Worm (Caenorhabditis elegans) whole organism, dauer: ENCODE results near the gene col-165.

Source experiments
- unc-62 ChIP-seq: sonication (generic microtip); optimal IDR thresholded peaks from 2 replicates; lab custom pipeline; 2017; ENCODE audit warnings: missing biosample characterization, missing genetic modification reagents, missing genetic modification characterization

The col-165 gene

DNA sequence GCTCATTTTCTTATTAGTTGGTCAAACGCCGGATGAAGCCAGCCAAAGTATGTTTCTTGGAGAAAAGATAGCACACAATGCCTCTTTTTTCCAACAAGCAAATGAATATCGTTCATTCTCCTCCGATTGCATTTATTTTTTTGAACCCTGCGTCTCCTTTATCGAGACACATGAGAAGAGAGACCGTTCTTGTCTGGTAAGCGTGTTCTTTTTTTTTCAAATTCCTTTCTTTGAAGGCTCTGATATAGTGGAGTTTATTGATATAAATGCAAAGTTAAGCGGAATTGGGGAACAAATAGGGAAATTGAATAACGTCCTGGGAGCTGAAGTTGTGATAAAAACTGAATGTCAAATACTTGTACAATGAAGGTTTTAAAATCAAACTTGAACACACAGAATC lies 9.1 kb downstream of the col-165 start, which contains the start of gene F14H12.7:
TSS of gene F14H12.7 (minus strand) at position 101 of the 400 bp plus-strand sequence.
- TF ChIP-seq unc-62 (GFP tag; lab: Kevin White, UChicago): no peak

DNA sequence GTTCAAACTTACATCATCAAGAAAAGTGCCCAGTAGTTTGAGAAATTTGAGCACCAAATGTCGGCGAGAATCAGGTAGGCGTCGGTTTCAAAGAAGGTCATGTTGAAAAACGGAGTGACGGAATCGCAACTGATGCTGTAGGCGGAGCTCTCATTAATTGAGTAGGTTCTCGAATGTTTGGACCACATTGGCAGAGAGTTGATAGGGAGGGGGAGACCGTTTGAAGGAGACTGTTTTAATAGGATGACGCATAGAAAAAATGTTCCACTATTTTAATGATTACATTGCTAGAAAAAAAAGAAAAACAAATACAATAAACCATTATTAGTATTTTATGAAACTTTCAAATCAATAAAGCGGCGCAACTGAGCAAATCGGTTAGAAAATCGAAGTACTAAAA lies 9.8 kb downstream of the col-165 start, which contains the start of gene F14H12.17:
TSS of gene F14H12.17 (minus strand) at position 101 of the 400 bp plus-strand sequence.
- no peak for TF ChIP-seq unc-62 (GFP tag; lab: Kevin White, UChicago)

DNA sequence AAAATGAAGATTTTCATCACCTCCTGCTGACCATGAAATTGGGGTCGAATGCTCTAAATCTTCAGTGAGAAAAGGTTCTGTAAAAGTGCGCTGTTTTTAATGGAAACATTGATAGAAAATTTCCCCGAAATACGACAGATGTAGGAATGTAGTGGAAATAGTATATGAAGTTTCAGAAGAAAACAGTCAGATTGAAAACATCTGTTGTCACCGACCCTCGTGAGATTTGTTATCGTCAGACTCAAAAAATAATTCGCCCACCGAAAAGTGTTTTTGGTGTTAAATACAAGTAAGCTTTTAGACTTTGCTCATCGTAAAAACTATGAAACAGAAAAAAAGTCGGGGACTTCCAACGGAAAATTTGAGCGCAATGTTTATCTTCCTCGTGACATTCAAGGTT lies 11.5 kb downstream of the col-165 start, which contains the start of gene F14H12.8:
TSS of gene F14H12.8 (minus strand) at position 101 of the 400 bp plus-strand sequence.
- no peak for TF ChIP-seq unc-62 (GFP tag; lab: Kevin White, UChicago)

DNA sequence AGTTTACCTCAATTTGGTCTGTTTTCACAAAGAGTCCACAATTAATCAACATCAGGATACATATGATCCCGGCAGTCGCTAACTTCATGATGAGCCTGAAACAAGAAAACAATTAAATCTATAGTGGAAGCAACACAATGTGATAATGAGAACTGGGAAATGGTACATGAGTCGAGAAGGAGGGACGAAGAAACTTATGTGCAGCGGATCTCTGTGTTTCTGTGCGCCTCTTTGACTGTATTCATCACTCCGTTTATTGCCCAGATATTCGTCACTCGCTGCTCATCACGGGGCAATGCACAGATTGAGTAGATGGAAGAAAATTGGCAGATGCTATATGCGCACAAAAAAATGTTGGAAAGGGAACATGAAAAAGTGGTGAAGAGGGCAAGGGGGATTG lies 12.8 kb downstream of the col-165 start, which contains the start of gene R160.3:
TSS of gene R160.3 (minus strand) at position 101 of the 400 bp plus-strand sequence.
- TF ChIP-seq unc-62 (GFP tag; lab: Kevin White, UChicago): no peak

DNA sequence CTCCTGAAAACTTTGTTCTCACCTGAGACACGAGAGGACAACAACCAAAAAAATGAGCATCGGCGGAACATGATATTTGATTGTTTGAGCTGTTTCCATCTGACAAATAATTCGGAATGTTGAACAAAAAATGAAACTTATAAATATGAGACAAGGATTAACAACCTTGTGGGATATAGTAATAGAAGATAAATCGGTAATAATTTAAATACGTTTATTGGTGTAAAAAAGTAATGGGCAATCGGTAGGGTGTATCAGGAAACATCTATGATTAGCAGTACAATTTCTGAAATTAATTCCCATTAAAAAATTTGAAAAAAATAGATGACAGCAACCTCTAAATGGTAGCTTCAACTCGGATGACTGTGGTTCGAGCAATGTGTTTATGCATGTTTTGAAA lies 14.0 kb downstream of the col-165 start, which contains the start of gene R160.10:
TSS of gene R160.10 (minus strand) at position 101 of the 400 bp plus-strand sequence.
- no peak for TF ChIP-seq unc-62 (GFP tag; lab: Kevin White, UChicago)

DNA sequence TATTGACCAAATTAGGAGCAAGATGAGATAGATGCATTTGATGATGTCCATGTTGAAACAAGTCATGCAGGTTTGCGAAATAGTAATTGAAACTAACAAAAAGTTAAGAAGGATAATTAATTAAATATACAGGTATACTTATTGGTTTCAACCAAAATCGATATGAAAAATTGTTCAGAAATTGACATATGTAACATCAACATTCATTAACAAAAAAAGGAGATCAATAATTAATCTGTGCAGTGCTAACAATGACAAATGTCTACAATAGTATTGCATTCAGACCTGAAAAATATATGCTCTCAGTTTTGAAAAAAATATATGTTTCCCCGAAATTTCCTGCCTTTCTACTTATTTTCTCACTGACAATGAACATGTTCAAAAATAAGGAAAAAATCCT lies 15.4 kb downstream of the col-165 start, which contains the start of gene R160.4:
TSS of gene R160.4 (minus strand) at position 101 of the 400 bp plus-strand sequence.
- no peak for TF ChIP-seq unc-62 (GFP tag; lab: Kevin White, UChicago)

DNA sequence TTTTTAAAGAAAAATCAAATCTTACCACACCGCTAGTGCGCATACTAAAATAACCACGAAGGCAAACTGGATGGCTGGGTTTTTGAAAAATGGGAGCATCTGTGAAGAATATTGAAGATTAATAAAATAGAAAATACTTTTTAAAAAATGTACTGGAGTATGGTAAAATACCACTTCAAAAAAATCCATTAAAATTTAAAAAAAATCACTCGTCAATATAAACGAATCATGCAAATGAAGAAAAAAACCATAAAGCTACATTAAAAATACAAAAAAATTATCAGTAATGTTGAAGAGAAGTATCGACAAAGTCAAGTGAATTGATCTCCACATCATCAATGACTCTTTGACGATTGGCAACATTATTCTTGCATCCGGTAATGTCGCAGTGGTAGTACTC lies 17.3 kb downstream of the col-165 start, which contains the start of gene R160.5:
TSS of gene R160.5 (minus strand) at position 101 of the 400 bp plus-strand sequence.
- TF ChIP-seq unc-62 (GFP tag; lab: Kevin White, UChicago): no peak

DNA sequence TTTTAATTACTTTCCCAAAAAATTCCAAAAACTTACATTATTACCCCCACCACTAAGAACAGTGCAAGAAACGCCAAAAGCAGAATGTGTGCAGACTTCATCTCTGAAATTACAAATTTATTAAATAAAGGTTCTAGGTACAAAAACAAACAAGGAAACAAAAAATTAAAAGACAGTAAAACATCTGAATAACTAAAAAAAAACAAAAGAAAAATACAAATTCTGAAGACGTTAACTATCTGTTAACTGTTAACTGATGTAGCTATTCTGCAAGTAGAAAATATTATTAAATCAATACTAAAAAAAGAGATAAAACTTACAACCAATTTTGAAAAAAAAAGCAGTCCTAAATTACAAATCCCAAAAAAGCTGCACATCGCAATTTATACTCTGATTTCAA lies 18.0 kb downstream of the col-165 start, which contains the start of gene R160.13:
TSS of gene R160.13 (minus strand) at position 101 of the 400 bp plus-strand sequence.
- no peak for TF ChIP-seq unc-62 (GFP tag; lab: Kevin White, UChicago)

DNA sequence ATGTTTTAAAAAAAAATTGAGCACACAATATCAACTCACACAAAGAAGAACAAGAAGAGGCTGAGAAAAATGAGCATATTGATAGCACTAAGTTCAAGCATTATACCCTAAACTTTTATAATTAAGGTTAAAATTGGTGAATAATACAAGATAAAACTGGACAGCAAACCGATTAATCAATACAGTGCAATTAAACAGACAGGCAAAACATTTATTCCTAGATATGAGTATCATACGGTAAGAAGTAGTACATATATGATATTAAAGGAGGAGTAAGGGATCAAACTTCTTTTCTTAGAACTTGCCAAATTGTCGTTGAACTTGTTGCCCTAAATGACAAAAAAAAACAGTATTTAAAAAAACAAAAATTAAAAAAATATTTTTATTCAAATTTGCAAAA lies 18.6 kb downstream of the col-165 start, which contains the start of gene R160.14:
TSS of gene R160.14 (minus strand) at position 101 of the 400 bp plus-strand sequence.
- TF ChIP-seq unc-62 (GFP tag; lab: Kevin White, UChicago): no peak

DNA sequence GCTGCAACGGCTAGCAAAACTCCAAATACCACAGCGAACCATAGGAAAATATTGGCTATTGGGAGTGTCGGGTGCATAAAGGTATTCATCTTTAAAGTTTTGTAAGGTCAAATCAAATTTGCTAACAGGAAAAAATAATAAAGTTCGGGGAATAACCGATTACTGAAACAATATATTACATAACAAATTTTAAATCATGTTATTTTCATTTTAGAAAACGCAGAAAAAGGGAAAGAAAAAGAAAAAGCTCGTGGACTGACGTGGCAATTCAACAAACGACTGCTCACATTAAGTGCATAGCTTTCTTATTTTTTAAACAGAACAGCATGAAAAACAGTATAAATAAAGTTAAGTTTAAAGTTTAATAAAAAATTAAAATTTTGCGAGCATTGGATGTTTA lies 19.7 kb downstream of the col-165 start, which contains the start of gene R160.6:
TSS of gene R160.6 (minus strand) at position 101 of the 400 bp plus-strand sequence.
- no peak for TF ChIP-seq unc-62 (GFP tag; lab: Kevin White, UChicago)

DNA sequence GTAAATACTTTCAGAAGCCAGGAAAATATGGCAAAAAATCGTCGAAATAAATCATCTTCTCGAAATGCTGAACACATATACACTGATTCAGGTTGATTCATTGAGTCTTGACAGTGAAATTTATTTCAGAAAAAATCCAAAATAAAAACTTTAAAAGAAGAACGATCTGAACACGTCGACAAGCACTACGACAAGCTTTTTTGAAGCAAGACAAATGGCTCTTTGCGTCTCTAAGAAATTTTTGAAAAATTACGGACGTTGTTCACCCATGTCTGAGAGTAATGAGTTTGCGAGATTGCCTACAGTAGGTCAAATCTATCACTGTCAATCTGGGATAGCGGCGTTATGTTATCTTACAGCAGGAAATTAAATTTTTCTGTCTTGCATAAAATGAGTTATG lies 23.4 kb downstream of the col-165 start, which contains the start of gene R160.2:
TSS of gene R160.2 (minus strand) at position 101 of the 400 bp plus-strand sequence.
- TF ChIP-seq unc-62 (GFP tag; lab: Kevin White, UChicago): no peak

DNA sequence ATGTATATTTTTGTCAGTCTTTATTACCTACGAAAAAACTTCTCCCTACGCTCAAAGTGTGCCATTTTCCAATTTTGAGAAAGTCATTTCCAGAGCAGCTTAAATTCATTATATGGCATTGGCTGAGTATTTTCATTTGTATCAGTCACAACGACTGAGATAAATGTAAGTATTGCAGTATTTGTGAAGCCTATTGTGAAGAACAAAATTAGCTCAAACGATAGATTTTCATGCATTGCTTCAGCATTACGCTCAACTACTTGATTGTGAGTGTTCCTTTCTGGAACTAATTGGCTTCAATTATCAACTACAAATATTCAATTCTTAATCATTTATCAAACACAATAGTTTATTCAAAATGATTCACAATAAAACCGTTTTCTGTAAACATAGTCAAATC lies 24.3 kb downstream of the col-165 start, which contains the start of gene R160.12:
TSS of gene R160.12 (minus strand) at position 101 of the 400 bp plus-strand sequence.
- TF ChIP-seq unc-62 (GFP tag; lab: Kevin White, UChicago): no peak

DNA sequence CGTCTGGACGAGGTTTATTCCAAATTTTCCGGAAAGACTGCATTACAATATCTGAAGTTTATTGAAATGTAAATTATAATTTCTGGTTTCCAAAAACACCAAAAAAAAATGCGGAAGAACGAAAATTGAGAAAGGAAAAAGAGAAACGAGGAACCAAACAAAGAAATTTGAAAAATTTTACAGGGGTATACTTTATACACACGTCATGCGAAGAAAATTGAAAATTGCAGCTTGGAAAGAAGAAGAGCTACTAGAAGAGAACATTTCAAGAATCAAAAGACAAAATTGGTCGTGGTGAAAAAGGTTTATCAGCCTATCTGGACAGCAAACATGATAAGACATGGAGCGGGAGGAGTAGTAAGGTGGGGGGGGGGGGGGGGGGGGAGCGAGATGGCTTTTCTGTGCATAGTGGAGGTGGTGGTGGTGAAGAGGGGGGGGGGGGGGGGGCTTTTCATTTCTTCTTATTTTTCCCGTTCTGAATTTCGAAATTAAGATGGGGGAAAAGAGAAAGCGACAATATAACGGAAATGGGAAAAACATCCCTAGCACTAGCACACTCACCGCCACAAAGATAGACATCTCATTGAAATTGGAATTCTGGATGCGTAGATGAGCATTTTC lies 30.0 kb downstream of the col-165 start, which contains the start of gene lst-2:
TSS of gene lst-2 (minus strand) at position 51 of the 621 bp plus-strand sequence.
- TF ChIP-seq unc-62 (GFP tag; lab: Kevin White, UChicago): no peak

DNA sequence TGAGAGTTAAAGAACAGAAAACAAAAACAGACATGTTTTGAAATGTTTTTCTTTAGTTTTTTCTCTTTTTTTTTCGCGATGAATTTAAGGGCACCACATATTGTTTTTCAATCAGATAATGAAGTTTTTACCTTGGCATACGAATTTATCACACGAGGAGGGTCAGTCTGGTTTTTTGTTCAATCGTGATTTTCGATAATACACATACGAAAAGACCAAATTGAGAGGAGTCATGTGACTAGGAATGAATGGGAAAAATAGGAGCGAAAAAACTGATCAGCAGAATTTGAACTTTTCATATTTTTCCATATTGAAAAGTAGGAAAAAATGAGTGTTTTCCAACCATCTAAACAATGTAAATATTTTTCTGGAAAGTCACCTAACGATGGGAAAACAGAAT lies 33.1 kb downstream of the col-165 start:
- TF ChIP-seq unc-62 (GFP tag; lab: Kevin White, UChicago): no peak

DNA sequence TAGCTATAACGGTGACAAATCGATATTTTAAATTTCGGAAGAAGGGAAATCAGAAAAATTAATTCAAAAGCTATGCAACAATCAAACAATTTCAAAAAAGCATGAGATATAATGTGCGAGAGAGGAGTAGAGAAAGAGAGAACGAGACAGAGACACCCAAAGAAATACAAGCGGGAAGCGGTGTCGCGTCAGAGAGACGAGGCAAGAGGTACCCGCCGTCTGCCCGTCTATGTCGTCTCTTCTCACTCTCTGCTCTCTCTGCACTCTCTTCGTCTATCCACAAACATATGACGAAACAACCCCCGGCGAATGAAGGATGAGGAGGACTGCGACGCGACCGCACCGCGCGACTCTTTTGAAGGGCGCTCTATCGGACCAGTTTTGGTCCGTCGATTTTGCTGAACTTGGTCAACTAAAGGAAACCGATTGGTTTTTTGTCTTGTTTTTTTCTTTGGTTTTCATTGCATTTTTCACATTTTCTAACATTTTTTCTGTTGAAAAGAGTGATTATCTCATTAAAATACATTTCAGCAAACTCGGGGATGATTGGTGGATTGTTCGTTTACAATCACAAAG lies 35.5 kb downstream of the col-165 start, which contains the start of gene dpy-23:
TSS of gene dpy-23 (plus strand) at position 526 of the 576 bp plus-strand sequence.
- no peak for TF ChIP-seq unc-62 (GFP tag; lab: Kevin White, UChicago)

DNA sequence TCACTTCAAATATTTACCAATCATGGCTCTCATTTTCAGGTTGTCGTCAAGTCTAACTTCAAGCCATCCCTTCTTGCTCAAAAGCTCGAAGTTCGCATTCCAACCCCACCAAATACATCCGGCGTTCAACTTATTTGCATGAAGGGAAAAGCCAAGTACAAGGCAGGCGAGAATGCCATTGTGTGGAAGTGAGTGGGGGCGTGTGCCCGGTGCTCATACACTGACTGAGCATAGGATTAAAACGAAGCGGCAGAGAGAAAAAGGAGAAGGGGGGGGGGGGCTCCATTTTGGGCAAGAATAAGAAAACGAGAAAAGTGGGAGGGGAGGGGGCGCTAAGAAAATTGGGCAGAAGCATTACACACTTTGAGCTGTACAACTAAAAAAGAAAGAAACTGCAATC lies 38.3 kb downstream of the col-165 start:
- TF ChIP-seq unc-62 (GFP tag; lab: Kevin White, UChicago): no peak
